Fruit fly (Drosophila melanogaster) whole organism, pupa: ENCODE results near the gene CG42857.

ENCODE experiments used
- CG10348 ChIP-seq: fragments of 200-800 bp; sonication (Bioruptor generic); IDR thresholded peaks from 2 replicates; pipeline ENCODE4 v1.3.6; 2022; ENCODE audit warnings: missing biosample characterization, missing genetic modification characterization
- CG12605 ChIP-seq: fragments of 200-800 bp; sonication (Bioruptor generic); IDR thresholded peaks from 2 replicates; pipeline ENCODE4 v1.3.6; 2022; ENCODE audit warnings: missing biosample characterization, missing genetic modification characterization
- CG13204 ChIP-seq: fragments of 200-800 bp; sonication (Bioruptor generic); optimal IDR thresholded peaks from 2 replicates; lab custom pipeline; 2018; ENCODE audit warnings: missing biosample characterization, mild to moderate bottlenecking, missing genetic modification characterization, moderate library complexity
- CG14655 ChIP-seq: fragments of 200-800 bp; sonication (Bioruptor generic); optimal IDR thresholded peaks from 3 replicates; lab custom pipeline; 2017; ENCODE audit warnings: mild to moderate bottlenecking, missing biosample characterization, missing genetic modification reagents, missing genetic modification characterization
- CG15710 ChIP-seq: fragments of 200-800 bp; sonication (Bioruptor generic); optimal IDR thresholded peaks from 2 replicates; lab custom pipeline; 2018; ENCODE audit warnings: missing biosample characterization, mild to moderate bottlenecking, missing genetic modification characterization, moderate library complexity
- CG17806 ChIP-seq: fragments of 200-800 bp; sonication (Bioruptor generic); optimal IDR thresholded peaks from 2 replicates; lab custom pipeline; 2018; ENCODE audit warnings: missing biosample characterization, mild to moderate bottlenecking, missing genetic modification characterization, moderate library complexity
- CG32121 ChIP-seq: fragments of 200-800 bp; sonication (Bioruptor generic); IDR thresholded peaks from 2 replicates; pipeline ENCODE4 v1.3.6; 2022; ENCODE audit warnings: missing biosample characterization, missing genetic modification characterization
- CG34367 ChIP-seq: fragments of 200-800 bp; sonication (Bioruptor generic); optimal IDR thresholded peaks from 2 replicates; lab custom pipeline; 2018; ENCODE audit warnings: missing biosample characterization, mild to moderate bottlenecking, missing genetic modification characterization
- CG4496 ChIP-seq: fragments of 200-800 bp; sonication (Bioruptor generic); IDR thresholded peaks from 3 replicates; pipeline ENCODE4 v1.3.6; 2022; ENCODE audit warnings: missing biosample characterization, missing genetic modification characterization
- CG8159 ChIP-seq: fragments of 200-800 bp; sonication (Bioruptor generic); optimal IDR thresholded peaks from 3 replicates; lab custom pipeline; 2018; ENCODE audit warnings: missing biosample characterization, mild to moderate bottlenecking, missing genetic modification characterization, moderate library complexity
- CG8301 ChIP-seq: fragments of 200-800 bp; sonication (Bioruptor generic); optimal IDR thresholded peaks from 2 replicates; lab custom pipeline; 2018; ENCODE audit warnings: missing biosample characterization, mild to moderate bottlenecking, missing genetic modification characterization
- CG9948 ChIP-seq: fragments of 200-800 bp; sonication (Bioruptor generic); optimal IDR thresholded peaks from 2 replicates; lab custom pipeline; 2018; ENCODE audit warnings: missing biosample characterization, mild to moderate bottlenecking, missing genetic modification characterization, moderate library complexity
- D1 ChIP-seq: fragments of 200-800 bp; sonication (Bioruptor generic); optimal IDR thresholded peaks from 2 replicates; lab custom pipeline; 2018; ENCODE audit warnings: missing biosample characterization, mild to moderate bottlenecking, missing genetic modification characterization, moderate library complexity
- EcR ChIP-seq: fragments of 200-800 bp; sonication (Bioruptor generic); optimal IDR thresholded peaks from 3 replicates; lab custom pipeline; 2019; ENCODE audit warnings: missing biosample characterization, missing genetic modification characterization, mild to moderate bottlenecking, moderate library complexity, missing genetic modification reagents
- Ets98B ChIP-seq: fragments of 200-800 bp; sonication (Bioruptor generic); IDR thresholded peaks from 2 replicates; pipeline ENCODE4 v1.3.6; 2022; ENCODE audit warnings: missing biosample characterization, missing genetic modification characterization
- Pif1A ChIP-seq: fragments of 200-800 bp; sonication (Bioruptor generic); optimal IDR thresholded peaks from 3 replicates; lab custom pipeline; 2016; ENCODE audit warnings: missing biosample characterization, missing genetic modification characterization
- Pif1B ChIP-seq: fragments of 200-800 bp; sonication (Bioruptor generic); optimal IDR thresholded peaks from 3 replicates; lab custom pipeline; 2016; ENCODE audit warnings: missing biosample characterization, missing genetic modification characterization
- Snoo ChIP-seq: fragments of 200-800 bp; sonication (Bioruptor generic); optimal IDR thresholded peaks from 3 replicates; lab custom pipeline; 2017; ENCODE audit warnings: missing biosample characterization, mild to moderate bottlenecking, missing genetic modification characterization, inconsistent platforms
- fd96Ca ChIP-seq: fragments of 200-800 bp; sonication (Bioruptor generic); IDR thresholded peaks from 3 replicates; pipeline ENCODE4 v1.3.6; 2022; ENCODE audit warnings: missing biosample characterization, missing genetic modification characterization
- gl ChIP-seq: fragments of 200-800 bp; sonication (Bioruptor generic); optimal IDR thresholded peaks from 2 replicates; lab custom pipeline; 2018; ENCODE audit warnings: missing biosample characterization, mild to moderate bottlenecking, missing genetic modification characterization
- rn ChIP-seq: fragments of 200-800 bp; sonication (Bioruptor generic); IDR thresholded peaks from 2 replicates; pipeline ENCODE4 v1.3.6; 2022; ENCODE audit warnings: missing biosample characterization, missing genetic modification characterization

CG42857 gene

DNA sequence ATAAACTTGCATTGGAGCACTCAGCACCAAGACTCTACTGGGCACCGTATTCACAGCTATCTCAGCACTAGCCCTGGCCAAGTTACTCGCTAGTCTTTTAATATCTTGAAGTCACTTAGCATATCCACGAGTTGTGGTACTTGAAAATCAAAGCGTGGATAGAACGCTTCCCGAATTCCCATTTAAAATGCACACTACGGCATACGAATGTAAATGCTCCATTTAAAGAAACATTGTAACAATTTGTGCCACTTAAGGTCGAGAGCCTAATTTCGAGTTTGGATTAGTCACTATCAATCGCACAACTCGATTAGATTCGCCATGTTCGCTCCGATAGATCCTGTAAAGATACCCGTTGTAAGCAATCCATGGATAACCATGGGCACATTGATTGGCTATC lies 7.1 kb downstream of the CG42857 start, which contains the start of gene eloF:
Gene eloF (plus strand): TSS at position 301 of the 400 bp plus-strand sequence.
- TF ChIP-seq CG9948 (tag; lab: Kevin White, UChicago) (no peak), Ets98B (GFP tag; lab: Robert Waterston, UW) (no peak), CG15710 (tag; lab: Kevin White, UChicago) (no peak), CG14655 (GFP tag; lab: Kevin White, UChicago) (no peak)
- TF ChIP-seq, all 21 proteins: peak for 0

- TF ChIP-seq CG12605 (GFP tag; lab: Robert Waterston, UW) = no peak
- TF ChIP-seq CG34367 (tag; lab: Kevin White, UChicago) = no peak
- no peak for TF ChIP-seq rn (GFP tag; lab: Robert Waterston, UW)
- no peak for TF ChIP-seq CG8159 (tag; lab: Kevin White, UChicago)
- no peak for TF ChIP-seq gl (tag; lab: Kevin White, UChicago)
- TF ChIP-seq Snoo (tag; lab: Kevin White, UChicago) = no peak
- no peak for TF ChIP-seq CG8301 (tag; lab: Kevin White, UChicago)
- TF ChIP-seq CG4496 = no peak
- no peak for TF ChIP-seq fd96Ca (GFP tag; lab: Robert Waterston, UW)
- no peak for TF ChIP-seq CG15710 (tag; lab: Kevin White, UChicago)
- no peak for TF ChIP-seq CG13204 (GFP tag; lab: Kevin White, UChicago)
- no peak for TF ChIP-seq Ets98B (GFP tag; lab: Robert Waterston, UW)
- no peak for TF ChIP-seq D1 (tag; lab: Kevin White, UChicago)
- no peak for TF ChIP-seq CG10348 (GFP tag; lab: Robert Waterston, UW)
- TF ChIP-seq CG17806 (tag; lab: Kevin White, UChicago) = no peak
- TF ChIP-seq Pif1A (GFP tag; lab: Kevin White, UChicago) = no peak
- TF ChIP-seq, all 21 proteins: peak for 0
These were observed 8.5 kb downstream of the CG42857 start, which contains the start of gene CG8534 for dm6 chr3R:9812447-9812846. Gene CG8534, plus strand, starts transcription at chr3R:9812747.

- peak; percentile 72; the same call in 2 of the 3 replicates for TF ChIP-seq fd96Ca (GFP tag; lab: Robert Waterston, UW)
- TF ChIP-seq CG13204 (GFP tag; lab: Kevin White, UChicago) = no peak
- peak; percentile 83 for TF ChIP-seq CG32121 (GFP tag; lab: Robert Waterston, UW)
- peak; percentile 57 for TF ChIP-seq Ets98B (GFP tag; lab: Robert Waterston, UW)
- TF ChIP-seq CG17806 (tag; lab: Kevin White, UChicago) = peak; percentile 47
- TF ChIP-seq Pif1A (GFP tag; lab: Kevin White, UChicago) = no peak
- TF ChIP-seq D1 (tag; lab: Kevin White, UChicago) = no peak
- TF ChIP-seq CG34367 (tag; lab: Kevin White, UChicago) = peak; percentile 75
- TF ChIP-seq CG12605 (GFP tag; lab: Robert Waterston, UW) = peak; percentile 65
- peak; percentile 43 for TF ChIP-seq CG8159 (tag; lab: Kevin White, UChicago)
- peak; percentile 62 for TF ChIP-seq Snoo (tag; lab: Kevin White, UChicago)
- TF ChIP-seq CG9948 (tag; lab: Kevin White, UChicago) = no peak
- peak; percentile 88 for TF ChIP-seq gl (tag; lab: Kevin White, UChicago)
- TF ChIP-seq CG8301 (tag; lab: Kevin White, UChicago) = no peak
- TF ChIP-seq CG15710 (tag; lab: Kevin White, UChicago) = no peak
- no peak for TF ChIP-seq CG14655 (GFP tag; lab: Kevin White, UChicago)
- TF ChIP-seq CG4496 = peak; percentile 83; the same call in 2 of the 3 replicates
- TF ChIP-seq Pif1B (GFP tag; lab: Kevin White, UChicago) = no peak
- peak; percentile 55; the same call in 1 of the 2 replicates for TF ChIP-seq rn (GFP tag; lab: Robert Waterston, UW)
- peak; percentile 76 for TF ChIP-seq EcR (GFP tag; lab: Kevin White, UChicago)
- no peak for TF ChIP-seq CG10348 (GFP tag; lab: Robert Waterston, UW)
These were observed 11.9 kb downstream of the CG42857 start, which contains the start of gene FBXO11 for dm6 chr3R:9808946-9809545. Gene FBXO11, minus strand, starts transcription at chr3R:9809368.

DNA sequence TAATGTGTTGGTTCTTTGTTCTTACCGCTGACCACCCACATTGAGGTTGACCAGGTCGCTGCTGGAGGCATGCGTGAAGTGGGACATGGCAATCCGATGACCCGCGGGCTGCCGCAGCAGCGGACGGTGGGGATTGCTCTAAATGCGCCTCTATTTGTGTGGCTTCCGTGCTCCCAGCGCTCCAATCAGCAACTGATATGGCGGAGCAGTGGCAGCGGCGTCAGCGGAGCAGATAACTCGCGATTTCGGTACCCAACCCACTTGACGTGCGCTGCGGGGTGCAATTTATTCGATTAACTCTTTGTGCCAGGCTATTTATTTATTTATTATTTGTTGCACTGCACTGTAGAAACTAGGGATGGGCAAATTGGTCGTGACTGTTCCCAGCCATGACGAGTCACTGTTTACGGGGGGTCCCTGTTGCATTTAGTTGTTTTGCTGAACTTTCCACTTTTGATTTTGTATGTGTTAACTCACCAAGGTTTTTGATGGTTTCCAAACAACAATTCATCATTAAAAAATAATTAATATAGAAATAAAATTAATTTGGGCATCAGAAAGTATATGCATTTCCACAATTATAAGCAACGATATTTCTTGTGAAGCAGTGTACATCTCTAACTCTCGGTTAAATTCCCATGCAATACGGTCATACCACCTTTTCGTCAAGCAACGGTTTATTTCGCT lies 20.2 kb downstream of the CG42857 start, which contains the start of the genes CG9467 and CG8526:
Gene CG9467 (minus strand): TSS at position 383 of the 687 bp plus-strand sequence.
Gene CG8526 (plus strand): TSS at position 637 of the 687 bp plus-strand sequence.
- peak; percentile 47 for TF ChIP-seq CG17806 (tag; lab: Kevin White, UChicago)
- TF ChIP-seq Ets98B (GFP tag; lab: Robert Waterston, UW) = no peak
- no peak for TF ChIP-seq CG14655 (GFP tag; lab: Kevin White, UChicago)
- no peak for TF ChIP-seq CG12605 (GFP tag; lab: Robert Waterston, UW)
- no peak for TF ChIP-seq Pif1A (GFP tag; lab: Kevin White, UChicago)
- TF ChIP-seq rn (GFP tag; lab: Robert Waterston, UW) = no peak
- no peak for TF ChIP-seq CG4496
- peak; percentile 16 for TF ChIP-seq EcR (GFP tag; lab: Kevin White, UChicago)
- no peak for TF ChIP-seq CG8159 (tag; lab: Kevin White, UChicago)
- TF ChIP-seq CG13204 (GFP tag; lab: Kevin White, UChicago) = no peak
- peak; percentile 32 for TF ChIP-seq CG9948 (tag; lab: Kevin White, UChicago)
- peak; percentile 41 for TF ChIP-seq Snoo (tag; lab: Kevin White, UChicago)
- TF ChIP-seq D1 (tag; lab: Kevin White, UChicago) = no peak
- TF ChIP-seq CG10348 (GFP tag; lab: Robert Waterston, UW) = no peak
- TF ChIP-seq CG34367 (tag; lab: Kevin White, UChicago) = peak; percentile 9
- TF ChIP-seq CG15710 (tag; lab: Kevin White, UChicago) = peak; percentile 65
- no peak for TF ChIP-seq CG8301 (tag; lab: Kevin White, UChicago)
- peak; percentile 31; the same call in 2 of the 3 replicates for TF ChIP-seq fd96Ca (GFP tag; lab: Robert Waterston, UW)
- peak; percentile 63 for TF ChIP-seq CG32121 (GFP tag; lab: Robert Waterston, UW)
